Worm (Caenorhabditis elegans) whole organism, mixed stage, embryonic: ENCODE measurements around the gene K08H2.10.

ENCODE experiments used
- ceh-83 ChIP-seq: fragments of 200-800 bp; sonication (Bioruptor generic); optimal IDR thresholded peaks from 2 replicates; lab custom pipeline; 2018; ENCODE audit warnings: mild to moderate bottlenecking, missing genetic modification characterization, missing compliant biosample characterization
- ces-1 ChIP-seq: fragments of 150-350 bp; optimal IDR thresholded peaks from 2 replicates; lab custom pipeline; 2014; ENCODE audit warnings: missing biosample characterization, missing genetic modification reagents, missing genetic modification characterization
- cnd-1 ChIP-seq: fragments of 200-800 bp; sonication (Bioruptor generic); optimal IDR thresholded peaks from 2 replicates; lab custom pipeline; 2018; ENCODE audit warnings: mild to moderate bottlenecking, missing genetic modification characterization, missing compliant biosample characterization
- elt-1 ChIP-seq: sonication (generic microtip); optimal IDR thresholded peaks from 2 replicates; lab custom pipeline; 2017; ENCODE audit warnings: missing genetic modification characterization, mild to moderate bottlenecking, missing compliant biosample characterization, antibody characterized with exemption, moderate library complexity, borderline replicate concordance; ENCODE audit not compliant: insufficient read depth
- pha-4 ChIP-seq: fragments of 150-350 bp; optimal IDR thresholded peaks from 2 replicates; lab custom pipeline; 2018; ENCODE audit warnings: missing biosample characterization, missing genetic modification reagents, missing genetic modification characterization
- unc-39 ChIP-seq: fragments of 150-350 bp; optimal IDR thresholded peaks from 2 replicates; lab custom pipeline; 2014; ENCODE audit warnings: missing biosample characterization, missing genetic modification characterization
- unc-62 ChIP-seq: fragments of 150-350 bp; optimal IDR thresholded peaks from 2 replicates; lab custom pipeline; 2014; ENCODE audit warnings: missing biosample characterization, missing genetic modification reagents, missing genetic modification characterization

ce11 chrX:13234879-13235278 is 22.7 kb upstream of the K08H2.10 start, which contains the start of gene K08H2.2:
- TF ChIP-seq pha-4 (no peak), unc-39 (tag; lab: Kevin White, UChicago) (no peak), unc-62 (no peak), elt-1 (tag; lab: Kevin White, UChicago) (no peak), ceh-83 (GFP tag; lab: Kevin White, UChicago) (no peak), cnd-1 (no peak), ces-1 (no peak)
